Fruit fly (Drosophila melanogaster) whole organism, embryonic: ENCODE results near the gene CG34417.

Experiments used
- Awh ChIP-seq: fragments of 200-800 bp; sonication (Bioruptor generic); IDR thresholded peaks from 2 replicates; pipeline ENCODE4, ENCODE4 v1.3.6; 2022; ENCODE audit warnings: missing biosample characterization, missing genetic modification characterization
- CG10274 ChIP-seq: fragments of 200-800 bp; sonication (Bioruptor generic); optimal IDR thresholded peaks from 3 replicates; lab custom pipeline; 2017; ENCODE audit warnings: missing biosample characterization, mild to moderate bottlenecking, missing genetic modification characterization
- CG11696 ChIP-seq: fragments of 200-800 bp; sonication (Bioruptor generic); IDR thresholded peaks from 2 replicates; pipeline ENCODE4 v1.3.6; 2022; ENCODE audit warnings: missing biosample characterization, missing genetic modification characterization
- CG13624 ChIP-seq: fragments of 200-800 bp; sonication (Bioruptor generic); optimal IDR thresholded peaks from 2 replicates; lab custom pipeline; 2016; ENCODE audit warnings: missing biosample characterization, missing genetic modification characterization
- CG15073 ChIP-seq: fragments of 200-800 bp; sonication (Bioruptor generic); optimal IDR thresholded peaks from 2 replicates; lab custom pipeline; 2016; ENCODE audit warnings: missing biosample characterization, missing genetic modification characterization
- CG1529 ChIP-seq: fragments of 200-800 bp; sonication (Bioruptor generic); optimal IDR thresholded peaks from 3 replicates; lab custom pipeline; 2018; ENCODE audit warnings: missing biosample characterization, missing genetic modification characterization
- CG1647 ChIP-seq: fragments of 200-800 bp; sonication (Bioruptor generic); optimal IDR thresholded peaks from 3 replicates; lab custom pipeline; 2016; ENCODE audit warnings: missing biosample characterization, missing genetic modification characterization
- CG18599 ChIP-seq: fragments of 200-800 bp; sonication (Bioruptor generic); optimal IDR thresholded peaks from 3 replicates; lab custom pipeline; 2017; ENCODE audit warnings: missing biosample characterization, missing genetic modification characterization, mild to moderate bottlenecking, moderate library complexity, missing genetic modification reagents
- CG30431 ChIP-seq: fragments of 200-800 bp; sonication (Bioruptor generic); optimal IDR thresholded peaks from 2 replicates; lab custom pipeline; 2017; ENCODE audit warnings: missing biosample characterization, missing genetic modification characterization
- CG3281 ChIP-seq: fragments of 200-800 bp; sonication (Bioruptor generic); optimal IDR thresholded peaks from 3 replicates; lab custom pipeline; 2017; ENCODE audit warnings: missing biosample characterization, mild to moderate bottlenecking, missing genetic modification characterization
- CG33557 ChIP-seq: fragments of 200-800 bp; sonication (Bioruptor generic); optimal IDR thresholded peaks from 2 replicates; lab custom pipeline; 2019; ENCODE audit warnings: missing biosample characterization, mild to moderate bottlenecking, missing genetic modification characterization, moderate library complexity
- CG34376 ChIP-seq: fragments of 200-800 bp; sonication (Bioruptor generic); optimal IDR thresholded peaks from 2 replicates; lab custom pipeline; 2018; ENCODE audit warnings: missing biosample characterization, mild to moderate bottlenecking, missing genetic modification characterization
- CG4328 ChIP-seq: fragments of 200-800 bp; sonication (Bioruptor generic); optimal IDR thresholded peaks from 3 replicates; lab custom pipeline; 2017; ENCODE audit warnings: missing biosample characterization, missing genetic modification reagents, missing genetic modification characterization
- CG4360 ChIP-seq: fragments of 200-800 bp; sonication (Bioruptor generic); IDR thresholded peaks from 2 replicates; pipeline ENCODE4 v1.3.6; 2022; ENCODE audit warnings: missing biosample characterization, missing genetic modification characterization
- CG6854 ChIP-seq: fragments of 200-800 bp; sonication (Bioruptor generic); optimal IDR thresholded peaks from 3 replicates; lab custom pipeline; 2017; ENCODE audit warnings: missing biosample characterization, mild to moderate bottlenecking, missing genetic modification characterization
- CG7271 ChIP-seq: fragments of 200-800 bp; sonication (Bioruptor generic); optimal IDR thresholded peaks from 2 replicates; lab custom pipeline; 2018; ENCODE audit warnings: missing biosample characterization, mild to moderate bottlenecking, missing genetic modification characterization, moderate library complexity
- CG7928 ChIP-seq: fragments of 200-800 bp; sonication (Bioruptor generic); optimal IDR thresholded peaks from 2 replicates; lab custom pipeline; 2017; ENCODE audit warnings: missing biosample characterization, mild to moderate bottlenecking, missing genetic modification characterization
- CG7987 ChIP-seq: fragments of 200-800 bp; sonication (Bioruptor generic); optimal IDR thresholded peaks from 2 replicates; lab custom pipeline; 2018; ENCODE audit warnings: missing biosample characterization, mild to moderate bottlenecking, missing genetic modification characterization, moderate library complexity
- CG8281 ChIP-seq: fragments of 200-800 bp; sonication (Bioruptor generic); optimal IDR thresholded peaks from 2 replicates; lab custom pipeline; 2018; ENCODE audit warnings: missing biosample characterization, mild to moderate bottlenecking, missing genetic modification characterization, moderate library complexity
- CG8478 ChIP-seq: fragments of >200 bp; optimal IDR thresholded peaks from 2 replicates; lab custom pipeline; 2018
- CG9215 ChIP-seq: fragments of 200-800 bp; sonication (Bioruptor generic); IDR thresholded peaks from 2 replicates; pipeline ENCODE4 v1.3.6; 2022; ENCODE audit warnings: missing biosample characterization, missing genetic modification characterization
- CoRest ChIP-seq: fragments of 200-800 bp; sonication (Bioruptor generic); optimal IDR thresholded peaks from 3 replicates; lab custom pipeline; 2018; ENCODE audit warnings: missing biosample characterization, mild to moderate bottlenecking, missing genetic modification characterization, moderate library complexity
- Dip2 ChIP-seq: fragments of 200-800 bp; sonication (Bioruptor generic); IDR thresholded peaks from 2 replicates; pipeline ENCODE4 v1.3.6; 2022; ENCODE audit warnings: missing biosample characterization, missing genetic modification characterization
- Fer3 ChIP-seq: fragments of 200-800 bp; sonication (Bioruptor generic); optimal IDR thresholded peaks from 2 replicates; lab custom pipeline; 2018; ENCODE audit warnings: missing biosample characterization, mild to moderate bottlenecking, missing genetic modification characterization, moderate library complexity
- GATAe ChIP-seq: fragments of 200-800 bp; sonication (Bioruptor generic); conservative IDR thresholded peaks from 2 replicates; pipeline ENCODE4 v1.3.6; 2022; ENCODE audit warnings: missing biosample characterization, missing genetic modification characterization
- HHEX ChIP-seq: fragments of 200-800 bp; sonication (Bioruptor generic); optimal IDR thresholded peaks from 3 replicates; lab custom pipeline; 2017; ENCODE audit warnings: missing biosample characterization, mild to moderate bottlenecking, missing genetic modification characterization, missing genetic modification reagents
- HLHmδ ChIP-seq: fragments of 200-800 bp; sonication (Bioruptor generic); optimal IDR thresholded peaks from 2 replicates; lab custom pipeline; 2018; ENCODE audit warnings: missing biosample characterization, mild to moderate bottlenecking, missing genetic modification characterization, moderate library complexity
- Mes4 ChIP-seq: fragments of 200-800 bp; sonication (Bioruptor generic); optimal IDR thresholded peaks from 2 replicates; lab custom pipeline; 2016; ENCODE audit warnings: missing biosample characterization, missing genetic modification characterization
- Myb ChIP-seq: fragments of 200-800 bp; sonication (Bioruptor generic); optimal IDR thresholded peaks from 2 replicates; lab custom pipeline; 2016; ENCODE audit warnings: missing biosample characterization, missing genetic modification characterization
- Poxn ChIP-seq: fragments of 200-800 bp; sonication (Bioruptor generic); IDR thresholded peaks from 2 replicates; pipeline ENCODE4 v1.3.6; 2022; ENCODE audit warnings: missing biosample characterization, missing genetic modification characterization
- Sry-δ ChIP-seq: fragments of 200-800 bp; sonication (Bioruptor generic); optimal IDR thresholded peaks from 2 replicates; lab custom pipeline; 2016; ENCODE audit warnings: missing biosample characterization, missing genetic modification characterization
- Ssrp ChIP-seq: fragments of 200-800 bp; sonication (Bioruptor generic); optimal IDR thresholded peaks from 2 replicates; lab custom pipeline; 2018; ENCODE audit warnings: missing biosample characterization, mild to moderate bottlenecking, missing genetic modification characterization, moderate library complexity
- Tbp ChIP-seq: fragments of >200 bp; optimal IDR thresholded peaks from 2 replicates; lab custom pipeline; 2018; ENCODE audit warnings: missing biosample characterization, missing genetic modification characterization
- ac ChIP-seq: fragments of 200-800 bp; sonication (Bioruptor generic); optimal IDR thresholded peaks from 3 replicates; lab custom pipeline; 2017; ENCODE audit warnings: missing biosample characterization, mild to moderate bottlenecking, missing genetic modification characterization
- amos ChIP-seq: fragments of 200-800 bp; sonication (Bioruptor generic); IDR thresholded peaks from 2 replicates; pipeline ENCODE4 v1.3.6; 2022; ENCODE audit warnings: missing biosample characterization, missing genetic modification characterization; ENCODE audit not compliant: partially characterized antibody
- ap ChIP-seq: fragments of 200-800 bp; sonication (Bioruptor generic); IDR thresholded peaks from 2 replicates; pipeline ENCODE4 v1.3.6; 2022; ENCODE audit warnings: missing biosample characterization, missing genetic modification characterization
- ase ChIP-seq: fragments of 200-800 bp; sonication (Bioruptor generic); IDR thresholded peaks from 3 replicates; pipeline ENCODE4 v1.3.6; 2022; ENCODE audit warnings: missing biosample characterization, missing genetic modification characterization
- bcd ChIP-seq: fragments of 200-800 bp; sonication (Bioruptor generic); optimal IDR thresholded peaks from 2 replicates; lab custom pipeline; 2017; ENCODE audit warnings: missing biosample characterization, mild to moderate bottlenecking, missing genetic modification characterization
- crc ChIP-seq: fragments of 200-800 bp; sonication (Bioruptor generic); optimal IDR thresholded peaks from 2 replicates; lab custom pipeline; 2016; ENCODE audit warnings: missing biosample characterization, missing genetic modification characterization
- dati ChIP-seq: fragments of 200-800 bp; sonication (Bioruptor generic); IDR thresholded peaks from 2 replicates; pipeline ENCODE4 v1.3.6; 2022; ENCODE audit warnings: missing biosample characterization, missing genetic modification characterization
- ems ChIP-seq: fragments of 200-800 bp; sonication (Bioruptor generic); optimal IDR thresholded peaks from 3 replicates; lab custom pipeline; 2016; ENCODE audit warnings: missing biosample characterization, missing genetic modification characterization
- en ChIP-seq: fragments of 200-800 bp; sonication (Bioruptor generic); optimal IDR thresholded peaks from 2 replicates; lab custom pipeline; 2016; ENCODE audit warnings: missing biosample characterization, missing genetic modification characterization
- ewg ChIP-seq: fragments of 200-800 bp; sonication (Bioruptor generic); optimal IDR thresholded peaks from 3 replicates; lab custom pipeline; 2017; ENCODE audit warnings: mild to moderate bottlenecking, missing biosample characterization, missing genetic modification reagents, missing genetic modification characterization
- her ChIP-seq: fragments of 200-800 bp; sonication (Bioruptor generic); optimal IDR thresholded peaks from 2 replicates; lab custom pipeline; 2016; ENCODE audit warnings: missing biosample characterization, missing genetic modification characterization
- insv ChIP-seq, 2 experiments: fragments of 200-800 bp; sonication (Bioruptor generic); optimal IDR thresholded peaks; 3 replicates each; lab custom pipeline; 2016 to 2018; ENCODE audit warnings: missing biosample characterization in 2 of 2, missing genetic modification characterization in 2 of 2
- mld ChIP-seq: fragments of 200-800 bp; sonication (Bioruptor generic); IDR thresholded peaks from 3 replicates; pipeline ENCODE4 v1.3.6; 2022; ENCODE audit warnings: missing biosample characterization, missing genetic modification characterization; ENCODE audit not compliant: partially characterized antibody
- peb ChIP-seq: fragments of 200-800 bp; sonication (Bioruptor generic); IDR thresholded peaks from 2 replicates; pipeline ENCODE4 v1.3.6; 2022; ENCODE audit warnings: missing biosample characterization, missing genetic modification characterization
- run ChIP-seq: fragments of 200-800 bp; sonication (Bioruptor generic); optimal IDR thresholded peaks from 3 replicates; lab custom pipeline; 2018; ENCODE audit warnings: missing biosample characterization, mild to moderate bottlenecking, missing genetic modification characterization
- sr ChIP-seq: fragments of 200-800 bp; sonication (Bioruptor generic); IDR thresholded peaks from 3 replicates; pipeline ENCODE4 v1.3.6; 2022; ENCODE audit warnings: missing biosample characterization, missing genetic modification characterization
- tll ChIP-seq, 2 experiments: fragments of 200-800 bp in 1 of 2; fragments of >200 bp in 1 of 2; sonication (Bioruptor generic) in 1 of 2; optimal IDR thresholded peaks; 2 replicates each; lab custom pipeline; 2017 to 2019; ENCODE audit warnings: missing biosample characterization in 2 of 2, missing genetic modification characterization in 2 of 2, mild to moderate bottlenecking in 1 of 2, moderate library complexity in 1 of 2
- yki ChIP-seq: fragments of >200 bp; optimal IDR thresholded peaks from 3 replicates; lab custom pipeline; 2018
- z ChIP-seq: fragments of 200-800 bp; sonication (Bioruptor generic); IDR thresholded peaks from 3 replicates; pipeline ENCODE4 v1.3.6; 2022; ENCODE audit warnings: missing biosample characterization, missing genetic modification characterization
- zf30C ChIP-seq: fragments of 200-800 bp; sonication (Bioruptor generic); optimal IDR thresholded peaks from 3 replicates; lab custom pipeline; 2018; ENCODE audit warnings: missing biosample characterization, mild to moderate bottlenecking, missing genetic modification characterization

The CG34417 gene

DNA sequence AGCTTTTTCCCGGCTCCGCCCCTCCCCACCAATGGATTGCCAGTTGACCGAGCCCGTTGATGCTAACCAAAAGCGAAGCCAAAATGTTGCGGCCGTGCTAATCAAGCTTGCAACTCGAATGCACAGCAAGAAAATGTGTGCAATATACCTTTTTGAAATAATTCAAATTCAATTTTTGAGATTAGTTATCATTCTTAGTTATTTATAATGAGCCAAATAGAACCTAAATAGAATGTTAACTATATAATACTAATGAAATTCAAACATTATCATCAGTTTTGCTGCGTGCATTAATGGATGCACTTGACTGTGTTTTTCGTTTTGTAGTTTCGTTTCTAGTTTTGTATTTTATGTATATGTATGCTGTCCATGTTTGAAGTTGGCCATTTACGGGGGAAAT, 1.8 kb downstream of the CG34417 start (continued):
- TF ChIP-seq en (GFP tag; lab: Kevin White, UChicago) (no peak), CG10274 (GFP tag; lab: Kevin White, UChicago) (no peak), mld (no peak), Fer3 (tag; lab: Kevin White, UChicago) (peak; percentile 1), HLHmδ (no peak), GATAe (GFP tag; lab: Robert Waterston, UW) (no peak), insv (GFP tag; optimal IDR thresholded peaks at IDR 0.05; lab: Kevin White, UChicago) (no peak), her (GFP tag; lab: Kevin White, UChicago) (no peak), CG3281 (GFP tag; lab: Kevin White, UChicago) (no peak), Poxn (GFP tag; lab: Robert Waterston, UW) (no peak), Myb (no peak), CG1529 (GFP tag; lab: Kevin White, UChicago) (no peak), CG13624 (GFP tag; lab: Kevin White, UChicago) (no peak), Mes4 (GFP tag; lab: Kevin White, UChicago) (no peak), ase (GFP tag; lab: Robert Waterston, UW) (peak; percentile 34; the same call in 1 of the 3 replicates), Ssrp (tag; lab: Kevin White, UChicago) (no peak), yki (lab: Kevin White, UChicago) (no peak), CG11696 (GFP tag; lab: Robert Waterston, UW) (no peak), run (tag; lab: Kevin White, UChicago) (peak; percentile 36), zf30C (no peak), CG9215 (no peak), CG15073 (GFP tag; lab: Kevin White, UChicago) (no peak), CG7987 (GFP tag; lab: Kevin White, UChicago) (no peak), bcd (GFP tag; lab: Kevin White, UChicago) (no peak), z (GFP tag; lab: Robert Waterston, UW) (no peak), CG33557 (GFP tag; lab: Kevin White, UChicago) (no peak), ewg (GFP tag; lab: Kevin White, UChicago) (no peak), CG7271 (tag; lab: Kevin White, UChicago) (no peak), amos (GFP tag; lab: Robert Waterston, UW) (no peak), Dip2 (GFP tag; lab: Robert Waterston, UW) (no peak), ap (GFP tag; lab: Robert Waterston, UW) (peak; percentile 24; the same call in 1 of the 2 replicates), dati (GFP tag; lab: Robert Waterston, UW) (no peak), CoRest (tag; lab: Kevin White, UChicago) (peak; percentile 51), CG4328 (GFP tag; lab: Kevin White, UChicago) (no peak), CG6854 (GFP tag; lab: Kevin White, UChicago) (no peak), HHEX (GFP tag; lab: Kevin White, UChicago) (peak; percentile 7), Tbp (GFP tag; lab: Kevin White, UChicago) (no peak), Sry-δ (no peak), tll (GFP tag; optimal IDR thresholded peaks at IDR 0.05; lab: Kevin White, UChicago) (no peak), peb (GFP tag; lab: Robert Waterston, UW) (peak; percentile 29; the same call in 1 of the 2 replicates), CG7928 (GFP tag; lab: Kevin White, UChicago) (no peak), sr (GFP tag; lab: Robert Waterston, UW) (no peak), CG8478 (lab: Kevin White, UChicago) (no peak), CG4360 (GFP tag; lab: Robert Waterston, UW) (no peak), CG30431 (GFP tag; lab: Kevin White, UChicago) (no peak), crc (GFP tag; lab: Kevin White, UChicago) (no peak), CG18599 (no peak), ac (no peak), CG8281 (tag; lab: Kevin White, UChicago) (no peak), ems (GFP tag; lab: Kevin White, UChicago) (no peak), CG1647 (GFP tag; lab: Kevin White, UChicago) (no peak), Awh (GFP tag; lab: Robert Waterston, UW) (peak; percentile 35; the same call in 1 of the 2 replicates), CG34376 (GFP tag; lab: Kevin White, UChicago) (no peak)
